Worm (Caenorhabditis elegans) whole organism, mixed stage, embryonic: ENCODE measurements around the gene sel-8.

ENCODE experiments used
- M03D4.4 ChIP-seq: sonication (generic microtip); optimal IDR thresholded peaks from 2 replicates; lab custom pipeline; 2017; ENCODE audit warnings: mild to moderate bottlenecking, missing genetic modification characterization, missing compliant biosample characterization
- blmp-1 ChIP-seq: fragments of 150-350 bp; optimal IDR thresholded peaks from 2 replicates; lab custom pipeline; 2014; ENCODE audit warnings: missing biosample characterization, missing genetic modification characterization
- ces-1 ChIP-seq: fragments of 150-350 bp; optimal IDR thresholded peaks from 2 replicates; lab custom pipeline; 2014; ENCODE audit warnings: missing biosample characterization, missing genetic modification reagents, missing genetic modification characterization
- cnd-1 ChIP-seq: fragments of 200-800 bp; sonication (Bioruptor generic); optimal IDR thresholded peaks from 2 replicates; lab custom pipeline; 2018; ENCODE audit warnings: mild to moderate bottlenecking, missing genetic modification characterization, missing compliant biosample characterization
- elt-3 ChIP-seq: fragments of 150-350 bp; optimal IDR thresholded peaks from 2 replicates; lab custom pipeline; 2014; ENCODE audit warnings: missing biosample characterization, missing genetic modification characterization
- mab-5 ChIP-seq: fragments of 150-350 bp; optimal IDR thresholded peaks from 2 replicates; lab custom pipeline; 2014; ENCODE audit warnings: missing biosample characterization, missing genetic modification characterization
- mep-1 ChIP-seq: fragments of 150-350 bp; optimal IDR thresholded peaks from 2 replicates; lab custom pipeline; 2017; ENCODE audit warnings: missing biosample characterization, missing genetic modification reagents, missing genetic modification characterization, inconsistent platforms
- pha-4 ChIP-seq: fragments of 150-350 bp; optimal IDR thresholded peaks from 2 replicates; lab custom pipeline; 2018; ENCODE audit warnings: missing biosample characterization, missing genetic modification reagents, missing genetic modification characterization
- snpc-4 ChIP-seq: fragments of 150-350 bp; optimal IDR thresholded peaks from 2 replicates; lab custom pipeline; 2014; ENCODE audit warnings: missing biosample characterization, missing genetic modification characterization
- unc-62 ChIP-seq: fragments of 150-350 bp; optimal IDR thresholded peaks from 2 replicates; lab custom pipeline; 2014; ENCODE audit warnings: missing biosample characterization, missing genetic modification reagents, missing genetic modification characterization
- zip-8 ChIP-seq: fragments of 150-350 bp; optimal IDR thresholded peaks from 2 replicates; lab custom pipeline; 2014; ENCODE audit warnings: missing biosample characterization, missing genetic modification characterization
- ztf-11 ChIP-seq: fragments of 150-350 bp; optimal IDR thresholded peaks from 2 replicates; lab custom pipeline; 2014; ENCODE audit warnings: missing biosample characterization, missing genetic modification characterization

DNA sequence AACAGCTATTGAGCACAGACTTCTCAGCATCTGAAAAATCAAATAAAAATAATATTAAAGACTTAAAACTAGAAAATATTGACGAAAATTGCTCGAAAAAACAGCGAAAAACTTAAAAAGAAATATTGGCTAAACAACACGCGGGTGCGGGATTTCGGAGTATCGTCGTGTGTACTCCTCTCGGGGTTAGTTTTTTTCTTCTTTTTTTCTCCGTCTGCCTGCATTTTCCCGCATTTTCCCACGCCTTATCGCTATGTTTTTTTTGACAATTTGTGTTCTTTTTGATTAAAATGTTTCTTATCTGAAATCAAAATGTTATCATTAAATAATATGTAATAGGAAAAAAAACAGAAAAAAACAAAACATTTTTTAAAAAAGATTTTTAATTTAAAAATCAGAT is 3.4 kb upstream of the sel-8 start, which contains the start of gene mrps-31:
- TF ChIP-seq blmp-1 (tag; lab: Kevin White, UChicago), result no peak
- TF ChIP-seq M03D4.4 (tag; lab: Kevin White, UChicago), result no peak
- no peak for TF ChIP-seq mab-5 (tag; lab: Kevin White, UChicago)
- TF ChIP-seq ces-1, result no peak
- no peak for TF ChIP-seq snpc-4 (tag; lab: Kevin White, UChicago)
- TF ChIP-seq pha-4 (tag; lab: Kevin White, UChicago), result no peak
- no peak for TF ChIP-seq unc-62
- TF ChIP-seq zip-8 (tag; lab: Kevin White, UChicago), result no peak
- TF ChIP-seq elt-3 (tag; lab: Kevin White, UChicago), result no peak
- TF ChIP-seq cnd-1 (tag; lab: Kevin White, UChicago), result no peak
- TF ChIP-seq ztf-11, result no peak
- TF ChIP-seq mep-1, result peak; percentile 30
